Fruit fly (Drosophila melanogaster) whole organism, embryonic: ENCODE data around the gene pHCl-1.

Experiments
- ATbp ChIP-seq: fragments of 200-800 bp; sonication (Bioruptor generic); optimal IDR thresholded peaks from 2 replicates; lab custom pipeline; 2017; ENCODE audit warnings: missing biosample characterization, mild to moderate bottlenecking, missing genetic modification characterization, missing genetic modification reagents
- Blimp-1 ChIP-seq: fragments of 200-800 bp; sonication (Bioruptor generic); optimal IDR thresholded peaks from 3 replicates; lab custom pipeline; 2018; ENCODE audit warnings: missing biosample characterization, missing genetic modification characterization, mild to moderate bottlenecking, moderate library complexity, missing genetic modification reagents
- CG1792 ChIP-seq: fragments of 200-800 bp; sonication (Bioruptor generic); optimal IDR thresholded peaks from 2 replicates; lab custom pipeline; 2016; ENCODE audit warnings: missing biosample characterization, missing genetic modification characterization
- CG30403 ChIP-seq: fragments of 200-800 bp; sonication (Bioruptor generic); optimal IDR thresholded peaks from 3 replicates; lab custom pipeline; 2016; ENCODE audit warnings: missing biosample characterization, missing genetic modification characterization
- CG3407 ChIP-seq: fragments of 200-800 bp; sonication (Bioruptor generic); optimal IDR thresholded peaks from 2 replicates; lab custom pipeline; 2018; ENCODE audit warnings: missing biosample characterization, mild to moderate bottlenecking, missing genetic modification characterization
- CG4424 ChIP-seq: fragments of 200-800 bp; sonication (Bioruptor generic); optimal IDR thresholded peaks from 3 replicates; lab custom pipeline; 2016; ENCODE audit warnings: missing biosample characterization, missing genetic modification characterization
- CG5245 ChIP-seq: fragments of 200-800 bp; sonication (Bioruptor generic); optimal IDR thresholded peaks from 3 replicates; lab custom pipeline; 2016; ENCODE audit warnings: missing biosample characterization, missing genetic modification characterization
- CG6254 ChIP-seq: fragments of 200-800 bp; sonication (Bioruptor generic); optimal IDR thresholded peaks from 3 replicates; lab custom pipeline; 2017; ENCODE audit warnings: mild to moderate bottlenecking, missing biosample characterization, missing genetic modification reagents, missing genetic modification characterization
- CG7745 ChIP-seq: fragments of 200-800 bp; sonication (Bioruptor generic); optimal IDR thresholded peaks from 2 replicates; lab custom pipeline; 2018; ENCODE audit warnings: missing biosample characterization, mild to moderate bottlenecking, missing genetic modification characterization, moderate library complexity
- CG7839 ChIP-seq: fragments of 200-800 bp; sonication (Bioruptor generic); optimal IDR thresholded peaks from 3 replicates; lab custom pipeline; 2018; ENCODE audit warnings: missing biosample characterization, mild to moderate bottlenecking, missing genetic modification characterization, moderate library complexity
- CG7987 ChIP-seq: fragments of 200-800 bp; sonication (Bioruptor generic); optimal IDR thresholded peaks from 2 replicates; lab custom pipeline; 2018; ENCODE audit warnings: missing biosample characterization, mild to moderate bottlenecking, missing genetic modification characterization, moderate library complexity
- CG8478 ChIP-seq: fragments of >200 bp; optimal IDR thresholded peaks from 2 replicates; lab custom pipeline; 2018
- Dbx ChIP-seq: fragments of 200-800 bp; sonication (Bioruptor generic); IDR thresholded peaks from 3 replicates; pipeline ENCODE4 v1.3.6; 2022; ENCODE audit warnings: missing biosample characterization, missing genetic modification characterization
- Dp ChIP-seq: fragments of 200-800 bp; sonication (Bioruptor generic); optimal IDR thresholded peaks from 2 replicates; lab custom pipeline; 2018; ENCODE audit warnings: missing biosample characterization, mild to moderate bottlenecking, missing genetic modification characterization, moderate library complexity
- ERR ChIP-seq: fragments of 200-800 bp; sonication (Bioruptor generic); optimal IDR thresholded peaks from 2 replicates; lab custom pipeline; 2016; ENCODE audit warnings: missing biosample characterization, missing genetic modification characterization
- Eip74EF ChIP-seq, 2 experiments: fragments of 200-800 bp in 1 of 2; fragments of >200 bp in 1 of 2; sonication (Bioruptor generic) in 1 of 2; optimal IDR thresholded peaks; 2 replicates each; lab custom pipeline; 2017 to 2019; ENCODE audit warnings: missing biosample characterization in 2 of 2, missing genetic modification characterization in 2 of 2, mild to moderate bottlenecking in 1 of 2, moderate library complexity in 1 of 2
- Med ChIP-seq: fragments of 200-800 bp; sonication (Bioruptor generic); peaks from one replicate; lab custom pipeline; 2016; ENCODE audit warnings: missing biosample characterization, missing genetic modification characterization, mild to moderate bottlenecking, inconsistent platforms, moderate library complexity
- NC2α ChIP-seq: fragments of 200-800 bp; sonication (Bioruptor generic); optimal IDR thresholded peaks from 2 replicates; lab custom pipeline; 2016; ENCODE audit warnings: missing biosample characterization, missing genetic modification characterization
- Trl ChIP-seq, 3 experiments: fragments of >200 bp in 2 of 3; fragments of 200-800 bp in 1 of 3; sonication (Bioruptor generic) in 1 of 3; optimal IDR thresholded peaks; 2 replicates in 1 of 3; 3 replicates in 2 of 3; lab custom pipeline; 2016 to 2017; ENCODE audit warnings: missing biosample characterization in 1 of 3, missing genetic modification characterization in 1 of 3
- Xbp1 ChIP-seq: fragments of 200-800 bp; sonication (Bioruptor generic); optimal IDR thresholded peaks from 3 replicates; lab custom pipeline; 2016; ENCODE audit warnings: missing biosample characterization, mild to moderate bottlenecking, missing genetic modification characterization
- aop ChIP-seq: fragments of 200-800 bp; sonication (Bioruptor generic); IDR thresholded peaks from 2 replicates; pipeline ENCODE4 v1.3.6; 2022; ENCODE audit warnings: missing biosample characterization, missing genetic modification characterization
- ara ChIP-seq: fragments of 200-800 bp; sonication (Bioruptor generic); IDR thresholded peaks from 2 replicates; pipeline ENCODE4 v1.3.6; 2022; ENCODE audit warnings: missing biosample characterization, missing genetic modification characterization
- ase ChIP-seq: fragments of 200-800 bp; sonication (Bioruptor generic); IDR thresholded peaks from 3 replicates; pipeline ENCODE4 v1.3.6; 2022; ENCODE audit warnings: missing biosample characterization, missing genetic modification characterization
- bowl ChIP-seq: fragments of 200-800 bp; sonication (Bioruptor generic); IDR thresholded peaks from 2 replicates; pipeline ENCODE4 v1.3.6; 2022; ENCODE audit warnings: missing biosample characterization, missing genetic modification characterization
- bsh ChIP-seq, 2 experiments: fragments of 200-800 bp; sonication (Bioruptor generic); optimal IDR thresholded peaks; 2 replicates each; lab custom pipeline; 2017 to 2018; ENCODE audit warnings: mild to moderate bottlenecking in 2 of 2, missing biosample characterization in 2 of 2, missing genetic modification characterization in 2 of 2, moderate library complexity in 1 of 2
- chinmo ChIP-seq: fragments of 200-800 bp; sonication (Bioruptor generic); IDR thresholded peaks from 4 replicates; pipeline ENCODE4 v1.3.6; 2022; ENCODE audit warnings: missing biosample characterization, missing genetic modification characterization; ENCODE audit not compliant: partially characterized antibody
- chn ChIP-seq: fragments of 200-800 bp; sonication (Bioruptor generic); optimal IDR thresholded peaks from 2 replicates; lab custom pipeline; 2016; ENCODE audit warnings: missing biosample characterization, missing genetic modification characterization
- fu2 ChIP-seq: fragments of 200-800 bp; sonication (Bioruptor generic); optimal IDR thresholded peaks from 2 replicates; lab custom pipeline; 2016; ENCODE audit warnings: missing biosample characterization, missing genetic modification characterization
- gcm2 ChIP-seq: fragments of 200-800 bp; sonication (Bioruptor generic); optimal IDR thresholded peaks from 2 replicates; lab custom pipeline; 2016; ENCODE audit warnings: missing biosample characterization, missing genetic modification characterization
- grn ChIP-seq: fragments of 200-800 bp; sonication (Bioruptor generic); optimal IDR thresholded peaks from 3 replicates; lab custom pipeline; 2017; ENCODE audit warnings: missing biosample characterization, missing genetic modification characterization
- hbn ChIP-seq: fragments of 200-800 bp; sonication (Bioruptor generic); IDR thresholded peaks from 2 replicates; pipeline ENCODE4 v1.3.6; 2022; ENCODE audit warnings: missing biosample characterization, missing genetic modification characterization; ENCODE audit not compliant: partially characterized antibody
- ken ChIP-seq: fragments of 200-800 bp; sonication (Bioruptor generic); IDR thresholded peaks from 3 replicates; pipeline ENCODE4 v1.3.6; 2022; ENCODE audit warnings: missing biosample characterization, missing genetic modification characterization
- klu ChIP-seq: fragments of 200-800 bp; sonication (Bioruptor generic); IDR thresholded peaks from 2 replicates; pipeline ENCODE4 v1.3.6; 2022; ENCODE audit warnings: missing biosample characterization, missing genetic modification characterization
- kni ChIP-seq: fragments of 200-800 bp; sonication (Bioruptor generic); optimal IDR thresholded peaks from 3 replicates; lab custom pipeline; 2017; ENCODE audit warnings: mild to moderate bottlenecking, missing biosample characterization, missing genetic modification reagents, missing genetic modification characterization
- lola ChIP-seq, 3 experiments: fragments of >200 bp in 2 of 3; fragments of 200-800 bp in 1 of 3; sonication (Bioruptor generic) in 1 of 3; optimal IDR thresholded peaks; 2 replicates each; lab custom pipeline; 2017 to 2019; ENCODE audit warnings: missing biosample characterization in 3 of 3, missing genetic modification characterization in 3 of 3, mild to moderate bottlenecking in 1 of 3, moderate library complexity in 1 of 3
- maf-S ChIP-seq: fragments of 200-800 bp; sonication (Bioruptor generic); optimal IDR thresholded peaks from 2 replicates; lab custom pipeline; 2016; ENCODE audit warnings: missing biosample characterization, missing genetic modification characterization
- mirr ChIP-seq: fragments of 200-800 bp; sonication (Bioruptor generic); optimal IDR thresholded peaks from 3 replicates; lab custom pipeline; 2018; ENCODE audit warnings: missing biosample characterization, mild to moderate bottlenecking, missing genetic modification characterization
- prd ChIP-seq, 3 experiments: fragments of >200 bp in 2 of 3; fragments of 200-800 bp in 1 of 3; sonication (Bioruptor generic) in 1 of 3; optimal IDR thresholded peaks in 2 of 3; IDR thresholded peaks in 1 of 3; 2 replicates in 2 of 3; 3 replicates in 1 of 3; pipeline versions ENCODE4 v1.3.6 to Lab custom; 2017 to 2022; ENCODE audit warnings: missing biosample characterization in 1 of 3, missing genetic modification characterization in 1 of 3
- ro ChIP-seq: fragments of 200-800 bp; sonication (Bioruptor generic); IDR thresholded peaks from 2 replicates; pipeline ENCODE4 v1.3.6; 2022; ENCODE audit warnings: missing biosample characterization, missing genetic modification characterization
- row ChIP-seq: fragments of 200-800 bp; sonication (Bioruptor generic); IDR thresholded peaks from 3 replicates; pipeline ENCODE4 v1.3.6; 2022; ENCODE audit warnings: missing biosample characterization, missing genetic modification characterization
- so ChIP-seq: fragments of 200-800 bp; sonication (Bioruptor generic); IDR thresholded peaks from 3 replicates; pipeline ENCODE4 v1.3.6; 2022; ENCODE audit warnings: missing biosample characterization, missing genetic modification characterization
- trem ChIP-seq: fragments of 200-800 bp; optimal IDR thresholded peaks from 3 replicates; lab custom pipeline; 2019; ENCODE audit warnings: missing biosample characterization, mild to moderate bottlenecking, missing genetic modification characterization, moderate library complexity
- tup ChIP-seq: fragments of 200-800 bp; sonication (Bioruptor generic); optimal IDR thresholded peaks from 2 replicates; lab custom pipeline; 2016; ENCODE audit warnings: missing biosample characterization, mild to moderate bottlenecking, missing genetic modification characterization, moderate library complexity
- unpg ChIP-seq: fragments of 200-800 bp; sonication (Bioruptor generic); optimal IDR thresholded peaks from 3 replicates; lab custom pipeline; 2018; ENCODE audit warnings: missing biosample characterization, mild to moderate bottlenecking, missing genetic modification characterization, moderate library complexity
- vvl ChIP-seq: fragments of 200-800 bp; sonication (Bioruptor generic); IDR thresholded peaks from 2 replicates; pipeline ENCODE4 v1.3.6; 2022; ENCODE audit warnings: missing biosample characterization, missing genetic modification characterization
- wor ChIP-seq: fragments of 200-800 bp; sonication (Bioruptor generic); IDR thresholded peaks from 2 replicates; pipeline ENCODE4 v1.3.6; 2022; ENCODE audit warnings: missing biosample characterization, missing genetic modification characterization

The pHCl-1 gene

dm6 chr3L:15826347-15826984, 72.4 kb downstream of the pHCl-1 start, which contains the start of the genes DCP2 and dbo (continued):
- peak; percentile 70 for TF ChIP-seq CG30403 (GFP tag; lab: Kevin White, UChicago)
- peak; percentile 77 for TF ChIP-seq Xbp1
- no peak for TF ChIP-seq prd (optimal IDR thresholded peaks at IDR 0.05; lab: Kevin White, UChicago)
- TF ChIP-seq prd (GFP tag; IDR thresholded peaks at IDR 0.05; lab: Robert Waterston, UW): peak; percentile 69
- TF ChIP-seq Dbx: peak; percentile 47; the same call in 1 of the 3 replicates
- peak; percentile 88 for TF ChIP-seq hbn (GFP tag; lab: Robert Waterston, UW)
- 0 out of 3 replicates have a peak, but pooled peaks have one; percentile 27 for TF ChIP-seq so (GFP tag; lab: Robert Waterston, UW)
- TF ChIP-seq tup (GFP tag; lab: Kevin White, UChicago): no peak
- no peak for TF ChIP-seq Eip74EF (GFP tag; optimal IDR thresholded peaks at IDR 0.05; lab: Kevin White, UChicago)
- peak; percentile 55 for TF ChIP-seq trem (tag; lab: Kevin White, UChicago)
- peak; percentile 15; the same call in 1 of the 2 replicates for TF ChIP-seq wor (GFP tag; lab: Robert Waterston, UW)
- no peak for TF ChIP-seq ERR (GFP tag; lab: Kevin White, UChicago)
- no peak for TF ChIP-seq CG7745 (tag; lab: Kevin White, UChicago)
- no peak for TF ChIP-seq aop (GFP tag; lab: Robert Waterston, UW)
- TF ChIP-seq Dp (GFP tag; lab: Kevin White, UChicago): no peak
- peak; percentile 81 for TF ChIP-seq CG7839 (tag; lab: Kevin White, UChicago)
- TF ChIP-seq CG1792 (GFP tag; lab: Kevin White, UChicago): no peak

- TF ChIP-seq klu (GFP tag; lab: Robert Waterston, UW): no peak
- peak; percentile 7 for TF ChIP-seq unpg (GFP tag; lab: Kevin White, UChicago)
- no peak for TF ChIP-seq NC2α (GFP tag; lab: Kevin White, UChicago)
- peak; percentile 48; the same call in 1 of the 2 replicates for TF ChIP-seq vvl (GFP tag; lab: Robert Waterston, UW)
- no peak for TF ChIP-seq chn (GFP tag; lab: Kevin White, UChicago)
- TF ChIP-seq fu2: no peak
- TF ChIP-seq Blimp-1 (GFP tag; lab: Kevin White, UChicago): peak; percentile 14
- TF ChIP-seq chinmo: peak; percentile 77; the same call in 3 of the 4 replicates
- TF ChIP-seq lola (GFP tag; optimal IDR thresholded peaks at IDR 0.05; lab: Kevin White, UChicago): peak in 1 of 3 experiments; percentile 59
- TF ChIP-seq ase: no peak
- peak; percentile 62 for TF ChIP-seq kni
- TF ChIP-seq bowl (GFP tag; lab: Robert Waterston, UW): peak; percentile 27; the same call in 1 of the 2 replicates
- TF ChIP-seq ATbp (GFP tag; lab: Kevin White, UChicago): peak; percentile 21
- peak; percentile 35 for TF ChIP-seq CG7987 (GFP tag; lab: Kevin White, UChicago)
- TF ChIP-seq mirr (GFP tag; lab: Kevin White, UChicago): peak; percentile 41
- TF ChIP-seq Trl (optimal IDR thresholded peaks at IDR 0.05; lab: Kevin White, UChicago): peak; percentile 81 to 94
- peak; percentile 26 for TF ChIP-seq Trl (GFP tag; optimal IDR thresholded peaks at IDR 0.05; lab: Kevin White, UChicago)
- peak; percentile 69 for TF ChIP-seq Med (GFP tag; lab: Kevin White, UChicago)
- no peak for TF ChIP-seq ro (GFP tag; lab: Robert Waterston, UW)
- TF ChIP-seq maf-S (GFP tag; lab: Kevin White, UChicago): no peak
- TF ChIP-seq CG3407: peak; percentile 19
- peak in 1 of 2 experiments; percentile 22 for TF ChIP-seq bsh (GFP tag; optimal IDR thresholded peaks at IDR 0.05; lab: Kevin White, UChicago)
- TF ChIP-seq CG6254: peak; percentile 21
- TF ChIP-seq row (GFP tag; lab: Robert Waterston, UW): peak; percentile 44; the same call in 2 of the 3 replicates
- peak; percentile 89 for TF ChIP-seq CG8478 (lab: Kevin White, UChicago)
- TF ChIP-seq grn (GFP tag; lab: Kevin White, UChicago): peak; percentile 35
- peak; percentile 3 for TF ChIP-seq gcm2 (GFP tag; lab: Kevin White, UChicago)
- peak; percentile 55; the same call in 1 of the 2 replicates for TF ChIP-seq ara
- TF ChIP-seq CG4424: no peak
- 0 out of 3 replicates have a peak, but pooled peaks have one; percentile 8 for TF ChIP-seq ken (GFP tag; lab: Robert Waterston, UW)
- TF ChIP-seq CG5245: no peak
These were observed 73.2 kb downstream of the pHCl-1 start for dm6 chr3L:15825493-15826209.
